Fruit fly (Drosophila melanogaster) whole organism, pupa: ENCODE measurements around the gene cno.

ENCODE experiments used
- CG10348 ChIP-seq: fragments of 200-800 bp; sonication (Bioruptor generic); IDR thresholded peaks from 2 replicates; pipeline ENCODE4 v1.3.6; 2022; ENCODE audit warnings: missing biosample characterization, missing genetic modification characterization
- CG12605 ChIP-seq: fragments of 200-800 bp; sonication (Bioruptor generic); IDR thresholded peaks from 2 replicates; pipeline ENCODE4 v1.3.6; 2022; ENCODE audit warnings: missing biosample characterization, missing genetic modification characterization
- CG14655 ChIP-seq: fragments of 200-800 bp; sonication (Bioruptor generic); optimal IDR thresholded peaks from 3 replicates; lab custom pipeline; 2017; ENCODE audit warnings: mild to moderate bottlenecking, missing biosample characterization, missing genetic modification reagents, missing genetic modification characterization
- CG17806 ChIP-seq: fragments of 200-800 bp; sonication (Bioruptor generic); optimal IDR thresholded peaks from 2 replicates; lab custom pipeline; 2018; ENCODE audit warnings: missing biosample characterization, mild to moderate bottlenecking, missing genetic modification characterization, moderate library complexity
- CG8159 ChIP-seq: fragments of 200-800 bp; sonication (Bioruptor generic); optimal IDR thresholded peaks from 3 replicates; lab custom pipeline; 2018; ENCODE audit warnings: missing biosample characterization, mild to moderate bottlenecking, missing genetic modification characterization, moderate library complexity

dm6 chr3R:5257147-5257487 lies 39.9 kb upstream of the cno start:
- no peak for TF ChIP-seq CG8159 (tag; lab: Kevin White, UChicago)
- TF ChIP-seq CG12605, result no peak
- TF ChIP-seq CG10348 (GFP tag; lab: Robert Waterston, UW), result no peak
- no peak for TF ChIP-seq CG14655
- TF ChIP-seq CG17806 (tag; lab: Kevin White, UChicago), result no peak
